Fruit fly (Drosophila melanogaster) whole organism, embryonic: Measurements from ENCODE around the gene scramb2.

Experiments used
- ATbp ChIP-seq: fragments of 200-800 bp; sonication (Bioruptor generic); optimal IDR thresholded peaks from 2 replicates; lab custom pipeline; 2017; ENCODE audit warnings: missing biosample characterization, mild to moderate bottlenecking, missing genetic modification characterization, missing genetic modification reagents
- Adf1 ChIP-seq: fragments of 200-800 bp; sonication (Bioruptor generic); IDR thresholded peaks from 2 replicates; pipeline ENCODE4 v1.3.6; 2022; ENCODE audit warnings: missing biosample characterization, missing genetic modification characterization
- CG11723 ChIP-seq: fragments of 200-800 bp; sonication (Bioruptor generic); optimal IDR thresholded peaks from 2 replicates; lab custom pipeline; 2017; ENCODE audit warnings: missing biosample characterization, mild to moderate bottlenecking, missing genetic modification characterization
- CG12219 ChIP-seq: fragments of 200-800 bp; sonication (Bioruptor generic); optimal IDR thresholded peaks from 3 replicates; lab custom pipeline; 2018; ENCODE audit warnings: missing biosample characterization, mild to moderate bottlenecking, missing genetic modification characterization
- CG12299 ChIP-seq: fragments of 200-800 bp; sonication (Bioruptor generic); optimal IDR thresholded peaks from 2 replicates; lab custom pipeline; 2018; ENCODE audit warnings: missing biosample characterization, mild to moderate bottlenecking, missing genetic modification characterization
- CG13296 ChIP-seq: fragments of 200-800 bp; sonication (Bioruptor generic); optimal IDR thresholded peaks from 3 replicates; lab custom pipeline; 2018; ENCODE audit warnings: missing biosample characterization, mild to moderate bottlenecking, missing genetic modification characterization
- CG14965 ChIP-seq: fragments of 200-800 bp; sonication (Bioruptor generic); optimal IDR thresholded peaks from 2 replicates; lab custom pipeline; 2016; ENCODE audit warnings: missing biosample characterization, missing genetic modification characterization, borderline replicate concordance
- CG1529 ChIP-seq: fragments of 200-800 bp; sonication (Bioruptor generic); optimal IDR thresholded peaks from 3 replicates; lab custom pipeline; 2018; ENCODE audit warnings: missing biosample characterization, missing genetic modification characterization
- CG16813 ChIP-seq: fragments of 200-800 bp; sonication (Bioruptor generic); IDR thresholded peaks from 3 replicates; pipeline ENCODE4 v1.3.6; 2022; ENCODE audit warnings: missing biosample characterization, missing genetic modification characterization; ENCODE audit not compliant: partially characterized antibody
- CG17328 ChIP-seq: fragments of 200-800 bp; sonication (Bioruptor generic); IDR thresholded peaks from 2 replicates; pipeline ENCODE4 v1.3.6; 2022; ENCODE audit warnings: missing biosample characterization, missing genetic modification characterization
- CG18011 ChIP-seq: fragments of 200-800 bp; sonication (Bioruptor generic); optimal IDR thresholded peaks from 2 replicates; lab custom pipeline; 2017; ENCODE audit warnings: missing biosample characterization, missing genetic modification characterization, mild to moderate bottlenecking, moderate library complexity, missing genotype
- CG33213 ChIP-seq: fragments of 200-800 bp; sonication (Bioruptor generic); optimal IDR thresholded peaks from 3 replicates; lab custom pipeline; 2016; ENCODE audit warnings: missing biosample characterization, missing genetic modification characterization
- CG42726 ChIP-seq: fragments of 200-800 bp; sonication (Bioruptor generic); IDR thresholded peaks from 2 replicates; pipeline ENCODE4 v1.3.6; 2022; ENCODE audit warnings: missing biosample characterization, missing genetic modification characterization; ENCODE audit not compliant: partially characterized antibody
- CG5180 ChIP-seq: fragments of 200-800 bp; sonication (Bioruptor generic); optimal IDR thresholded peaks from 3 replicates; lab custom pipeline; 2017; ENCODE audit warnings: missing biosample characterization, missing genetic modification characterization, mild to moderate bottlenecking, moderate library complexity, missing genetic modification reagents
- CG5953 ChIP-seq: fragments of 200-800 bp; sonication (Bioruptor generic); IDR thresholded peaks from 2 replicates; pipeline ENCODE4 v1.3.6; 2022; ENCODE audit warnings: missing biosample characterization, missing genetic modification characterization
- CG6175 ChIP-seq: fragments of 200-800 bp; sonication (Bioruptor generic); IDR thresholded peaks from 3 replicates; pipeline ENCODE4 v1.3.6; 2022; ENCODE audit warnings: missing biosample characterization, missing genetic modification characterization
- CG6683 ChIP-seq: fragments of 200-800 bp; sonication (Bioruptor generic); optimal IDR thresholded peaks from 2 replicates; lab custom pipeline; 2017; ENCODE audit warnings: missing biosample characterization, mild to moderate bottlenecking, missing genetic modification characterization, missing genetic modification reagents
- CG6813 ChIP-seq: fragments of 200-800 bp; sonication (Bioruptor generic); optimal IDR thresholded peaks from 2 replicates; lab custom pipeline; 2017; ENCODE audit warnings: missing biosample characterization, missing genetic modification characterization, mild to moderate bottlenecking, moderate library complexity, missing genetic modification reagents
- CG7556 ChIP-seq: fragments of 200-800 bp; sonication (Bioruptor generic); optimal IDR thresholded peaks from 2 replicates; lab custom pipeline; 2017; ENCODE audit warnings: missing biosample characterization, mild to moderate bottlenecking, missing genetic modification characterization
- CG9215 ChIP-seq: fragments of 200-800 bp; sonication (Bioruptor generic); IDR thresholded peaks from 2 replicates; pipeline ENCODE4 v1.3.6; 2022; ENCODE audit warnings: missing biosample characterization, missing genetic modification characterization
- Hsf ChIP-seq: fragments of 200-800 bp; sonication (Bioruptor generic); optimal IDR thresholded peaks from 3 replicates; lab custom pipeline; 2016; ENCODE audit warnings: missing biosample characterization, missing genetic modification characterization
- Mrtf ChIP-seq: fragments of 200-800 bp; sonication (Bioruptor generic); IDR thresholded peaks from 3 replicates; pipeline ENCODE4 v1.3.6; 2022; ENCODE audit warnings: missing biosample characterization, missing genetic modification characterization
- NC2β ChIP-seq: fragments of 200-800 bp; sonication (Bioruptor generic); optimal IDR thresholded peaks from 2 replicates; lab custom pipeline; 2016; ENCODE audit warnings: missing biosample characterization, missing genetic modification characterization
- Oaz ChIP-seq: fragments of 200-800 bp; sonication (Bioruptor generic); IDR thresholded peaks from 2 replicates; pipeline ENCODE4 v1.3.6; 2022; ENCODE audit warnings: missing biosample characterization, missing genetic modification characterization
- Opbp ChIP-seq: fragments of 200-800 bp; sonication (Bioruptor generic); IDR thresholded peaks from 3 replicates; pipeline ENCODE4 v1.3.6; 2022; ENCODE audit warnings: missing biosample characterization, missing genetic modification characterization; ENCODE audit not compliant: partially characterized antibody
- Poxn ChIP-seq: fragments of 200-800 bp; sonication (Bioruptor generic); IDR thresholded peaks from 2 replicates; pipeline ENCODE4 v1.3.6; 2022; ENCODE audit warnings: missing biosample characterization, missing genetic modification characterization
- Spps ChIP-seq: fragments of 200-800 bp; sonication (Bioruptor generic); optimal IDR thresholded peaks from 2 replicates; lab custom pipeline; 2018; ENCODE audit warnings: missing biosample characterization, mild to moderate bottlenecking, missing genetic modification characterization
- Tbp ChIP-seq: fragments of >200 bp; optimal IDR thresholded peaks from 2 replicates; lab custom pipeline; 2018; ENCODE audit warnings: missing biosample characterization, missing genetic modification characterization
- bcd ChIP-seq: fragments of 200-800 bp; sonication (Bioruptor generic); optimal IDR thresholded peaks from 2 replicates; lab custom pipeline; 2017; ENCODE audit warnings: missing biosample characterization, mild to moderate bottlenecking, missing genetic modification characterization
- crp ChIP-seq, 2 experiments: fragments of 200-800 bp; sonication (Bioruptor generic); optimal IDR thresholded peaks; 2 replicates in 1 of 2; 3 replicates in 1 of 2; lab custom pipeline; 2017; ENCODE audit warnings: missing biosample characterization in 2 of 2, missing genetic modification characterization in 2 of 2, mild to moderate bottlenecking in 1 of 2, moderate library complexity in 1 of 2
- eyg ChIP-seq: fragments of 200-800 bp; sonication (Bioruptor generic); optimal IDR thresholded peaks from 3 replicates; lab custom pipeline; 2016; ENCODE audit warnings: missing biosample characterization, missing genetic modification characterization
- fu2 ChIP-seq: fragments of 200-800 bp; sonication (Bioruptor generic); optimal IDR thresholded peaks from 2 replicates; lab custom pipeline; 2016; ENCODE audit warnings: missing biosample characterization, missing genetic modification characterization
- gfzf ChIP-seq: fragments of 200-800 bp; sonication (Bioruptor generic); optimal IDR thresholded peaks from 2 replicates; lab custom pipeline; 2016; ENCODE audit warnings: missing biosample characterization, mild to moderate bottlenecking, missing genetic modification characterization, moderate library complexity
- gsb-n ChIP-seq: fragments of 200-800 bp; sonication (Bioruptor generic); optimal IDR thresholded peaks from 3 replicates; lab custom pipeline; 2018; ENCODE audit warnings: missing biosample characterization, mild to moderate bottlenecking, missing genetic modification characterization
- hbn ChIP-seq: fragments of 200-800 bp; sonication (Bioruptor generic); IDR thresholded peaks from 2 replicates; pipeline ENCODE4 v1.3.6; 2022; ENCODE audit warnings: missing biosample characterization, missing genetic modification characterization; ENCODE audit not compliant: partially characterized antibody
- ken ChIP-seq: fragments of 200-800 bp; sonication (Bioruptor generic); IDR thresholded peaks from 3 replicates; pipeline ENCODE4 v1.3.6; 2022; ENCODE audit warnings: missing biosample characterization, missing genetic modification characterization
- kni ChIP-seq: fragments of 200-800 bp; sonication (Bioruptor generic); optimal IDR thresholded peaks from 3 replicates; lab custom pipeline; 2017; ENCODE audit warnings: mild to moderate bottlenecking, missing biosample characterization, missing genetic modification reagents, missing genetic modification characterization
- lilli ChIP-seq: fragments of 200-800 bp; sonication (Bioruptor generic); optimal IDR thresholded peaks from 3 replicates; lab custom pipeline; 2016; ENCODE audit warnings: missing biosample characterization, missing genetic modification characterization
- lola ChIP-seq, 3 experiments: fragments of >200 bp in 2 of 3; fragments of 200-800 bp in 1 of 3; sonication (Bioruptor generic) in 1 of 3; optimal IDR thresholded peaks; 2 replicates each; lab custom pipeline; 2017 to 2019; ENCODE audit warnings: missing biosample characterization in 3 of 3, missing genetic modification characterization in 3 of 3, mild to moderate bottlenecking in 1 of 3, moderate library complexity in 1 of 3
- luna ChIP-seq: fragments of 200-800 bp; sonication (Bioruptor generic); optimal IDR thresholded peaks from 2 replicates; lab custom pipeline; 2016; ENCODE audit warnings: missing biosample characterization, missing genetic modification characterization
- pb ChIP-seq: fragments of 200-800 bp; sonication (Bioruptor generic); optimal IDR thresholded peaks from 3 replicates; lab custom pipeline; 2016; ENCODE audit warnings: missing biosample characterization, missing genetic modification characterization
- pho ChIP-seq: fragments of 200-800 bp; sonication (Bioruptor generic); optimal IDR thresholded peaks from 2 replicates; lab custom pipeline; 2016; ENCODE audit warnings: missing biosample characterization, missing genetic modification characterization
- pros ChIP-seq: fragments of 200-800 bp; sonication (Bioruptor generic); optimal IDR thresholded peaks from 3 replicates; lab custom pipeline; 2019; ENCODE audit warnings: missing biosample characterization, mild to moderate bottlenecking, missing genetic modification characterization, moderate library complexity
- row ChIP-seq: fragments of 200-800 bp; sonication (Bioruptor generic); IDR thresholded peaks from 3 replicates; pipeline ENCODE4 v1.3.6; 2022; ENCODE audit warnings: missing biosample characterization, missing genetic modification characterization
- salm ChIP-seq: fragments of 200-800 bp; sonication (Bioruptor generic); optimal IDR thresholded peaks from 2 replicates; lab custom pipeline; 2018; ENCODE audit warnings: missing biosample characterization, mild to moderate bottlenecking, missing genetic modification characterization
- tup ChIP-seq: fragments of 200-800 bp; sonication (Bioruptor generic); optimal IDR thresholded peaks from 2 replicates; lab custom pipeline; 2016; ENCODE audit warnings: missing biosample characterization, mild to moderate bottlenecking, missing genetic modification characterization, moderate library complexity
- tx ChIP-seq: fragments of 200-800 bp; sonication (Bioruptor generic); optimal IDR thresholded peaks from 2 replicates; lab custom pipeline; 2016; ENCODE audit warnings: missing biosample characterization, missing genetic modification characterization
- usp ChIP-seq: fragments of >200 bp; optimal IDR thresholded peaks from 2 replicates; lab custom pipeline; 2017; ENCODE audit warnings: missing biosample characterization, missing genetic modification characterization
- vfl ChIP-seq: fragments of 200-800 bp; sonication (Bioruptor generic); optimal IDR thresholded peaks from 2 replicates; lab custom pipeline; 2016; ENCODE audit warnings: missing biosample characterization, missing genetic modification characterization
- vnd ChIP-seq: fragments of 200-800 bp; sonication (Bioruptor generic); IDR thresholded peaks from 3 replicates; pipeline ENCODE4 v1.3.6; 2022; ENCODE audit warnings: missing biosample characterization, missing genetic modification characterization; ENCODE audit not compliant: partially characterized antibody

scramb2 gene

dm6 chr3L:3077568-3078107 lies 31.0 kb upstream of the scramb2 start (continued):
- TF ChIP-seq gsb-n (tag; lab: Kevin White, UChicago) (no peak), CG18011 (peak; percentile 2), usp (GFP tag; lab: Kevin White, UChicago) (no peak), Adf1 (GFP tag; lab: Robert Waterston, UW) (peak; percentile 74), hbn (GFP tag; lab: Robert Waterston, UW) (no peak), CG6683 (no peak), CG16813 (GFP tag; lab: Robert Waterston, UW) (no peak), Oaz (GFP tag; lab: Robert Waterston, UW) (no peak), tx (no peak), CG7556 (GFP tag; lab: Kevin White, UChicago) (no peak), Tbp (no peak), CG5953 (GFP tag; lab: Robert Waterston, UW) (0 out of 2 replicates have a peak, but pooled peaks have one; percentile 8), CG11723 (GFP tag; lab: Kevin White, UChicago) (peak; percentile 23), vfl (GFP tag; lab: Kevin White, UChicago) (peak; percentile 13), gfzf (GFP tag; lab: Kevin White, UChicago) (no peak), fu2 (GFP tag; lab: Kevin White, UChicago) (no peak), vnd (no peak), CG42726 (GFP tag; lab: Robert Waterston, UW) (peak; percentile 19; the same call in 1 of the 2 replicates), NC2β (GFP tag; lab: Kevin White, UChicago) (peak; percentile 25), luna (GFP tag; lab: Kevin White, UChicago) (no peak), Opbp (no peak; the same call in 2 of the 3 replicates), pros (GFP tag; lab: Kevin White, UChicago) (peak; percentile 39), CG6175 (GFP tag; lab: Robert Waterston, UW) (no peak), CG12219 (GFP tag; lab: Kevin White, UChicago) (no peak), eyg (GFP tag; lab: Kevin White, UChicago) (peak; percentile 5), bcd (no peak), CG1529 (no peak), pho (GFP tag; lab: Kevin White, UChicago) (no peak), CG13296 (GFP tag; lab: Kevin White, UChicago) (peak; percentile 51), salm (tag; lab: Kevin White, UChicago) (no peak), CG12299 (tag; lab: Kevin White, UChicago) (no peak), Hsf (no peak), Mrtf (GFP tag; lab: Robert Waterston, UW) (no peak), lilli (GFP tag; lab: Kevin White, UChicago) (peak; percentile 71), CG9215 (GFP tag; lab: Robert Waterston, UW) (no peak), CG33213 (GFP tag; lab: Kevin White, UChicago) (no peak), lola (GFP tag; optimal IDR thresholded peaks at IDR 0.05; lab: Kevin White, UChicago) (peak in 1 of 3 experiments; percentile 31), Poxn (GFP tag; lab: Robert Waterston, UW) (no peak), crp (GFP tag; optimal IDR thresholded peaks at IDR 0.05; lab: Kevin White, UChicago) (peak in 1 of 2 experiments; percentile 15), CG17328 (GFP tag; lab: Robert Waterston, UW) (0 out of 2 replicates have a peak, but pooled peaks have one; percentile 22), kni (GFP tag; lab: Kevin White, UChicago) (peak; percentile 37), CG14965 (GFP tag; lab: Kevin White, UChicago) (no peak), ATbp (GFP tag; lab: Kevin White, UChicago) (peak; percentile 64), pb (GFP tag; lab: Kevin White, UChicago) (no peak), Spps (tag; lab: Kevin White, UChicago) (no peak), CG5180 (GFP tag; lab: Kevin White, UChicago) (peak; percentile 81), tup (no peak), CG6813 (GFP tag; lab: Kevin White, UChicago) (peak; percentile 31), ken (no peak), row (GFP tag; lab: Robert Waterston, UW) (peak; percentile 35; the same call in 1 of the 3 replicates)
